Worm (Caenorhabditis elegans): ENCODE results near the gene H14N18.2.

Gene H14N18.2

DNA sequence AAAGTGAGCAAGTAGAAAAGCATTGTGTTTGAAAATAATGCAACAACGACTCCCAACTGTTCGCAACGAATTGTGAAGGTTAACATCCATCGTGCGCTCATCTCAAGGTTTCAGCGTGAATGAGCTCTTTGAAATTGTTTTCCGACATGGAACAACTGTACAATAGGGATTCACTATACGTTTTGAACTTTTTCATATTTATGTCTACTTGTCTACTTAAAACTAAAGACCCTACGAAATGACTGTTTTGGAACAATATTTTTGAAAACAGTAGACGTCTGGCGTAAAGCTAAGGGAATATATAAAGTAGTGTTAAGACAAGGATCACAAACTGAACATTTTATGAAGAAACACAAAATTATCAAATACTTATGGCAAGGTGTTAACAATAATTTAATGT lies 51.2 kb downstream of the H14N18.2 start, which contains the start of gene str-86:
Gene str-86, minus strand, starts transcription at position 101 of the 400 bp plus-strand sequence.
- no peak for TF ChIP-seq zip-2 (tag; optimal IDR thresholded peaks at IDR 0.05)
- no peak for TF ChIP-seq daf-8 (GFP tag; IDR thresholded peaks at IDR 0.05)
- TF ChIP-seq dmd-8 (GFP tag; IDR thresholded peaks at IDR 0.05) = no peak
- TF ChIP-seq Y5F2A.4 (GFP tag; optimal IDR thresholded peaks at IDR 0.05) = no peak

All from whole organism, L4 larva.